Worm (Caenorhabditis elegans): ENCODE measurements around the gene F26A10.2.

ce11 chrX:7586588-7586987 lies 58.6 kb downstream of the F26A10.2 start:
- TF ChIP-seq ref-1 (GFP tag; conservative IDR thresholded peaks at IDR 0.05) = no peak
- no peak for TF ChIP-seq ztf-23 (GFP tag; IDR thresholded peaks at IDR 0.05)
- TF ChIP-seq ztf-29 (GFP tag; IDR thresholded peaks at IDR 0.05) = no peak
- TF ChIP-seq klf-2 (GFP tag; conservative IDR thresholded peaks at IDR 0.05) = no peak
- TF ChIP-seq T22C8.4 (GFP tag; IDR thresholded peaks at IDR 0.05) = no peak
- TF ChIP-seq cog-1 (tag; optimal IDR thresholded peaks at IDR 0.05) = no peak
- no peak for TF ChIP-seq med-1 (GFP tag; optimal IDR thresholded peaks at IDR 0.05; ENCODE audit: insufficient read depth)
- no peak for TF ChIP-seq flt-1 (GFP tag; IDR thresholded peaks at IDR 0.05)

Measured in whole organism, midembryonic.